Fruit fly (Drosophila melanogaster) whole organism, embryonic: ENCODE results near the gene Dmtn.

ENCODE experiments used
- Ada2b ChIP-seq: fragments of 200-800 bp; sonication (Bioruptor generic); IDR thresholded peaks from 2 replicates; pipeline ENCODE4 v1.3.6; 2022; ENCODE audit warnings: missing biosample characterization, missing genetic modification characterization
- Blimp-1 ChIP-seq: fragments of 200-800 bp; sonication (Bioruptor generic); optimal IDR thresholded peaks from 3 replicates; lab custom pipeline; 2018; ENCODE audit warnings: missing biosample characterization, missing genetic modification characterization, mild to moderate bottlenecking, moderate library complexity, missing genetic modification reagents
- CG1024 ChIP-seq: fragments of 200-800 bp; sonication (Bioruptor generic); IDR thresholded peaks from 2 replicates; pipeline ENCODE4 v1.3.6; 2022; ENCODE audit warnings: missing biosample characterization, missing genetic modification characterization
- CG10274 ChIP-seq: fragments of 200-800 bp; sonication (Bioruptor generic); optimal IDR thresholded peaks from 3 replicates; lab custom pipeline; 2017; ENCODE audit warnings: missing biosample characterization, mild to moderate bottlenecking, missing genetic modification characterization
- CG10543 ChIP-seq: fragments of 200-800 bp; sonication (Bioruptor generic); optimal IDR thresholded peaks from 3 replicates; lab custom pipeline; 2017; ENCODE audit warnings: missing biosample characterization, mild to moderate bottlenecking, missing genetic modification characterization, moderate library complexity
- CG11695 ChIP-seq: fragments of 200-800 bp; sonication (Bioruptor generic); IDR thresholded peaks from 3 replicates; pipeline ENCODE4 v1.3.6; 2022; ENCODE audit warnings: missing biosample characterization, missing genetic modification characterization
- CG12219 ChIP-seq: fragments of 200-800 bp; sonication (Bioruptor generic); optimal IDR thresholded peaks from 3 replicates; lab custom pipeline; 2018; ENCODE audit warnings: missing biosample characterization, mild to moderate bottlenecking, missing genetic modification characterization
- CG13424 ChIP-seq: fragments of 200-800 bp; sonication (Bioruptor generic); optimal IDR thresholded peaks from 2 replicates; lab custom pipeline; 2019; ENCODE audit warnings: missing biosample characterization, mild to moderate bottlenecking, missing genetic modification characterization, moderate library complexity
- CG14710 ChIP-seq: fragments of 200-800 bp; sonication (Bioruptor generic); optimal IDR thresholded peaks from 3 replicates; lab custom pipeline; 2019; ENCODE audit warnings: missing biosample characterization, mild to moderate bottlenecking, missing genetic modification characterization, moderate library complexity
- CG14860 ChIP-seq: fragments of 200-800 bp; sonication (Bioruptor generic); IDR thresholded peaks from 3 replicates; pipeline ENCODE4 v1.3.6; 2022; ENCODE audit warnings: missing biosample characterization, missing genetic modification characterization; ENCODE audit not compliant: partially characterized antibody
- CG15601 ChIP-seq: fragments of 200-800 bp; sonication (Bioruptor generic); optimal IDR thresholded peaks from 3 replicates; lab custom pipeline; 2019; ENCODE audit warnings: missing biosample characterization, mild to moderate bottlenecking, missing genetic modification characterization, moderate library complexity
- CG16863 ChIP-seq: fragments of 200-800 bp; sonication (Bioruptor generic); optimal IDR thresholded peaks from 3 replicates; lab custom pipeline; 2016; ENCODE audit warnings: missing biosample characterization, missing genetic modification characterization
- CG17612 ChIP-seq: fragments of 200-800 bp; sonication (Bioruptor generic); IDR thresholded peaks from 2 replicates; pipeline ENCODE4 v1.3.6; 2022; ENCODE audit warnings: missing biosample characterization, missing genetic modification characterization
- CG2678 ChIP-seq: fragments of 200-800 bp; sonication (Bioruptor generic); optimal IDR thresholded peaks from 3 replicates; lab custom pipeline; 2019; ENCODE audit warnings: missing biosample characterization, mild to moderate bottlenecking, missing genetic modification characterization, moderate library complexity
- CG30403 ChIP-seq: fragments of 200-800 bp; sonication (Bioruptor generic); optimal IDR thresholded peaks from 3 replicates; lab custom pipeline; 2016; ENCODE audit warnings: missing biosample characterization, missing genetic modification characterization
- CG31365 ChIP-seq: fragments of 200-800 bp; sonication (Bioruptor generic); optimal IDR thresholded peaks from 2 replicates; lab custom pipeline; 2018; ENCODE audit warnings: missing biosample characterization, mild to moderate bottlenecking, missing genetic modification characterization
- CG33557 ChIP-seq: fragments of 200-800 bp; sonication (Bioruptor generic); optimal IDR thresholded peaks from 2 replicates; lab custom pipeline; 2019; ENCODE audit warnings: missing biosample characterization, mild to moderate bottlenecking, missing genetic modification characterization, moderate library complexity
- CG3407 ChIP-seq: fragments of 200-800 bp; sonication (Bioruptor generic); optimal IDR thresholded peaks from 2 replicates; lab custom pipeline; 2018; ENCODE audit warnings: missing biosample characterization, mild to moderate bottlenecking, missing genetic modification characterization
- CG4328 ChIP-seq: fragments of 200-800 bp; sonication (Bioruptor generic); optimal IDR thresholded peaks from 3 replicates; lab custom pipeline; 2017; ENCODE audit warnings: missing biosample characterization, missing genetic modification reagents, missing genetic modification characterization
- CG4854 ChIP-seq: fragments of 200-800 bp; sonication (Bioruptor generic); optimal IDR thresholded peaks from 2 replicates; lab custom pipeline; 2016; ENCODE audit warnings: missing biosample characterization, missing genetic modification characterization, inconsistent platforms
- CG7745 ChIP-seq: fragments of 200-800 bp; sonication (Bioruptor generic); optimal IDR thresholded peaks from 2 replicates; lab custom pipeline; 2018; ENCODE audit warnings: missing biosample characterization, mild to moderate bottlenecking, missing genetic modification characterization, moderate library complexity
- CG8089 ChIP-seq: fragments of 200-800 bp; sonication (Bioruptor generic); optimal IDR thresholded peaks from 3 replicates; lab custom pipeline; 2016; ENCODE audit warnings: missing biosample characterization, missing genetic modification characterization
- CG8388 ChIP-seq: fragments of 200-800 bp; sonication (Bioruptor generic); optimal IDR thresholded peaks from 2 replicates; lab custom pipeline; 2019; ENCODE audit warnings: missing biosample characterization, mild to moderate bottlenecking, missing genetic modification characterization, moderate library complexity
- Dad ChIP-seq: fragments of 200-800 bp; sonication (Bioruptor generic); optimal IDR thresholded peaks from 3 replicates; lab custom pipeline; 2016; ENCODE audit warnings: missing biosample characterization, missing genetic modification characterization
- Dip2 ChIP-seq: fragments of 200-800 bp; sonication (Bioruptor generic); IDR thresholded peaks from 2 replicates; pipeline ENCODE4 v1.3.6; 2022; ENCODE audit warnings: missing biosample characterization, missing genetic modification characterization
- Dp ChIP-seq: fragments of 200-800 bp; sonication (Bioruptor generic); optimal IDR thresholded peaks from 2 replicates; lab custom pipeline; 2018; ENCODE audit warnings: missing biosample characterization, mild to moderate bottlenecking, missing genetic modification characterization, moderate library complexity
- E2f2 ChIP-seq: fragments of 200-800 bp; sonication (Bioruptor generic); IDR thresholded peaks from 2 replicates; pipeline ENCODE4 v1.3.6; 2022; ENCODE audit warnings: missing biosample characterization, missing genetic modification characterization
- Hsf ChIP-seq: fragments of 200-800 bp; sonication (Bioruptor generic); optimal IDR thresholded peaks from 3 replicates; lab custom pipeline; 2016; ENCODE audit warnings: missing biosample characterization, missing genetic modification characterization
- Nf-YC ChIP-seq: fragments of 200-800 bp; optimal IDR thresholded peaks from 3 replicates; lab custom pipeline; 2019; ENCODE audit warnings: missing biosample characterization, mild to moderate bottlenecking, missing genetic modification characterization, moderate library complexity
- Poxn ChIP-seq: fragments of 200-800 bp; sonication (Bioruptor generic); IDR thresholded peaks from 2 replicates; pipeline ENCODE4 v1.3.6; 2022; ENCODE audit warnings: missing biosample characterization, missing genetic modification characterization
- Sox100B ChIP-seq: fragments of 200-800 bp; sonication (Bioruptor generic); optimal IDR thresholded peaks from 3 replicates; lab custom pipeline; 2018; ENCODE audit warnings: missing biosample characterization, mild to moderate bottlenecking, missing genetic modification characterization
- Xrp1 ChIP-seq: fragments of 200-800 bp; sonication (Bioruptor generic); IDR thresholded peaks from 2 replicates; pipeline ENCODE4 v1.3.6; 2022; ENCODE audit warnings: missing biosample characterization, missing genetic modification characterization
- ase ChIP-seq: fragments of 200-800 bp; sonication (Bioruptor generic); IDR thresholded peaks from 3 replicates; pipeline ENCODE4 v1.3.6; 2022; ENCODE audit warnings: missing biosample characterization, missing genetic modification characterization
- fd64A ChIP-seq: fragments of 200-800 bp; sonication (Bioruptor generic); optimal IDR thresholded peaks from 3 replicates; lab custom pipeline; 2018; ENCODE audit warnings: missing biosample characterization, mild to moderate bottlenecking, missing genetic modification characterization
- gcm ChIP-seq: fragments of 200-800 bp; sonication (Bioruptor generic); optimal IDR thresholded peaks from 2 replicates; lab custom pipeline; 2019; ENCODE audit warnings: missing biosample characterization, mild to moderate bottlenecking, missing genetic modification characterization, moderate library complexity
- lov ChIP-seq, 2 experiments: fragments of 200-800 bp in 1 of 2; fragments of >200 bp in 1 of 2; sonication (Bioruptor generic) in 1 of 2; IDR thresholded peaks in 1 of 2; optimal IDR thresholded peaks in 1 of 2; 2 replicates in 1 of 2; 3 replicates in 1 of 2; pipeline versions ENCODE4 v1.3.6 to Lab custom; 2017 to 2022; ENCODE audit warnings: missing biosample characterization in 1 of 2, missing genetic modification characterization in 1 of 2
- maf-S ChIP-seq: fragments of 200-800 bp; sonication (Bioruptor generic); optimal IDR thresholded peaks from 2 replicates; lab custom pipeline; 2016; ENCODE audit warnings: missing biosample characterization, missing genetic modification characterization
- odd ChIP-seq: fragments of 200-800 bp; sonication (Bioruptor generic); optimal IDR thresholded peaks from 2 replicates; lab custom pipeline; 2017; ENCODE audit warnings: missing biosample characterization, mild to moderate bottlenecking, missing genetic modification characterization
- peb ChIP-seq: fragments of 200-800 bp; sonication (Bioruptor generic); IDR thresholded peaks from 2 replicates; pipeline ENCODE4 v1.3.6; 2022; ENCODE audit warnings: missing biosample characterization, missing genetic modification characterization
- pfk ChIP-seq: fragments of 200-800 bp; sonication (Bioruptor generic); optimal IDR thresholded peaks from 2 replicates; lab custom pipeline; 2018; ENCODE audit warnings: missing biosample characterization, mild to moderate bottlenecking, missing genetic modification characterization, moderate library complexity
- pum ChIP-seq: fragments of 200-800 bp; sonication (Bioruptor generic); optimal IDR thresholded peaks from 2 replicates; lab custom pipeline; 2016; ENCODE audit warnings: missing biosample characterization, missing genetic modification characterization
- sc ChIP-seq, 3 experiments: fragments of >200 bp in 2 of 3; fragments of 200-800 bp in 1 of 3; sonication (Bioruptor generic) in 1 of 3; optimal IDR thresholded peaks; 2 replicates in 2 of 3; 3 replicates in 1 of 3; lab custom pipeline; 2017; ENCODE audit warnings: mild to moderate bottlenecking in 1 of 3, missing biosample characterization in 1 of 3, missing genetic modification characterization in 1 of 3, missing genetic modification reagents in 1 of 3
- scrt ChIP-seq: fragments of 200-800 bp; sonication (Bioruptor generic); optimal IDR thresholded peaks from 2 replicates; lab custom pipeline; 2018; ENCODE audit warnings: missing biosample characterization, mild to moderate bottlenecking, missing genetic modification characterization, moderate library complexity
- slbo ChIP-seq: fragments of 200-800 bp; sonication (Bioruptor generic); IDR thresholded peaks from 2 replicates; pipeline ENCODE4 v1.3.6; 2022; ENCODE audit warnings: missing biosample characterization, missing genetic modification characterization
- sob ChIP-seq: fragments of 200-800 bp; sonication (Bioruptor generic); IDR thresholded peaks from 2 replicates; pipeline ENCODE4 v1.3.6; 2022; ENCODE audit warnings: missing biosample characterization, missing genetic modification characterization
- sqz ChIP-seq: fragments of 200-800 bp; sonication (Bioruptor generic); optimal IDR thresholded peaks from 3 replicates; lab custom pipeline; 2018; ENCODE audit warnings: missing biosample characterization, mild to moderate bottlenecking, missing genetic modification characterization
- zfh1 ChIP-seq: fragments of 200-800 bp; sonication (Bioruptor generic); IDR thresholded peaks from 3 replicates; pipeline ENCODE4 v1.3.6; 2022; ENCODE audit warnings: missing biosample characterization, missing genetic modification characterization

The Dmtn gene

dm6 chr3R:6409153-6409571 is 3.5 kb upstream of the Dmtn start (continued):
- TF ChIP-seq Nf-YC (tag; lab: Kevin White, UChicago) (no peak), CG15601 (tag; lab: Kevin White, UChicago) (peak; percentile 41), Blimp-1 (peak; percentile 19), sqz (GFP tag; lab: Kevin White, UChicago) (peak; percentile 54), maf-S (GFP tag; lab: Kevin White, UChicago) (no peak), odd (GFP tag; lab: Kevin White, UChicago) (no peak), Sox100B (no peak), CG8089 (GFP tag; lab: Kevin White, UChicago) (peak; percentile 0), peb (GFP tag; lab: Robert Waterston, UW) (no peak), CG16863 (GFP tag; lab: Kevin White, UChicago) (no peak), Hsf (GFP tag; lab: Kevin White, UChicago) (no peak), Poxn (GFP tag; lab: Robert Waterston, UW) (no peak), CG1024 (0 out of 2 replicates have a peak, but pooled peaks have one; percentile 30), pum (no peak), pfk (GFP tag; lab: Kevin White, UChicago) (peak; percentile 0), ase (no peak), sc (optimal IDR thresholded peaks at IDR 0.05; lab: Kevin White, UChicago) (no peak), sc (GFP tag; optimal IDR thresholded peaks at IDR 0.05; lab: Kevin White, UChicago) (no peak), CG3407 (GFP tag; lab: Kevin White, UChicago) (peak; percentile 21), CG8388 (no peak), sob (GFP tag; lab: Robert Waterston, UW) (peak; percentile 16; the same call in 1 of the 2 replicates), CG7745 (tag; lab: Kevin White, UChicago) (peak; percentile 23), Dip2 (GFP tag; lab: Robert Waterston, UW) (no peak), CG4328 (no peak), CG33557 (GFP tag; lab: Kevin White, UChicago) (peak; percentile 58), slbo (GFP tag; lab: Robert Waterston, UW) (no peak), CG10543 (GFP tag; lab: Kevin White, UChicago) (no peak), zfh1 (GFP tag; lab: Robert Waterston, UW) (0 out of 3 replicates have a peak, but pooled peaks have one; percentile 21), Ada2b (GFP tag; lab: Robert Waterston, UW) (no peak), CG11695 (GFP tag; lab: Robert Waterston, UW) (no peak), CG14710 (tag; lab: Kevin White, UChicago) (no peak), CG30403 (no peak), Xrp1 (GFP tag; lab: Robert Waterston, UW) (peak; percentile 18; the same call in 1 of the 2 replicates), CG13424 (peak; percentile 9), CG31365 (tag; lab: Kevin White, UChicago) (no peak), CG2678 (tag; lab: Kevin White, UChicago) (peak; percentile 8), lov (optimal IDR thresholded peaks at IDR 0.05; lab: Kevin White, UChicago) (no peak), lov (GFP tag; IDR thresholded peaks at IDR 0.05; lab: Robert Waterston, UW) (0 out of 3 replicates have a peak, but pooled peaks have one; percentile 59), CG12219 (peak; percentile 16), gcm (GFP tag; lab: Kevin White, UChicago) (peak; percentile 63), CG10274 (no peak), scrt (GFP tag; lab: Kevin White, UChicago) (no peak), CG14860 (no peak), E2f2 (GFP tag; lab: Robert Waterston, UW) (no peak), Dad (GFP tag; lab: Kevin White, UChicago) (no peak), fd64A (GFP tag; lab: Kevin White, UChicago) (peak; percentile 4), CG17612 (GFP tag; lab: Robert Waterston, UW) (no peak), Dp (GFP tag; lab: Kevin White, UChicago) (no peak), CG4854 (GFP tag; lab: Kevin White, UChicago) (no peak)
